Worm (Caenorhabditis elegans) whole organism, L4/young adult: ENCODE measurements around the gene str-37.

Source experiments
- W03F9.2 ChIP-seq: fragments of 150-350 bp; optimal IDR thresholded peaks from 2 replicates; lab custom pipeline; 2014; ENCODE audit warnings: missing biosample characterization, missing genetic modification characterization
- dao-5 ChIP-seq: sonication (generic microtip); optimal IDR thresholded peaks from 2 replicates; lab custom pipeline; 2016; ENCODE audit warnings: missing genotype, missing genetic modification characterization, moderate library complexity, missing compliant biosample characterization

DNA sequence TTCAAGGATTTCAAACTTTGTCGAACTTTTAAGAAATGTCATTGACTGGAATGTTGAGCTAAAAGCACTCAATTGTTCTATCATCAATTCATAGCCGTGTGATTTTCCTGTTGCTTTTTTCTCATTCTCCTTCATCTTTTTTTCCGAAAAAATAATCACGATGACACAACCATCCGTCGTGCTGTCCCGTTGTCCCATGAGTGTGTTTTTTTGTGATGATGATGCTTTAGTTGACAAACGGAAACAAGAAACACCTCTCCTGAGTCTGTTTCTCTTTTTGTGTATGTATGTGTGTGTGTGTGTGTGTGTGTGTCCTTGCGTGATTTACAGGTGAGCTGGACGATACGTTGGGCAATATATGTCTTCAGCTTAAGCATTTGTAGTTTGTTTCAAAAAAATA, 27.1 kb upstream of the str-37 start:
- no peak for TF ChIP-seq W03F9.2 (tag; lab: Kevin White, UChicago)
- TF ChIP-seq dao-5 (tag; lab: Kevin White, UChicago) = no peak
